Fruit fly (Drosophila melanogaster) whole organism, adult: ENCODE results near the gene PH4alphaEFB.

Experiments used
- CG14711 ChIP-seq: fragments of 200-800 bp; sonication (Bioruptor generic); optimal IDR thresholded peaks from 2 replicates; lab custom pipeline; 2018; ENCODE audit warnings: missing biosample characterization, mild to moderate bottlenecking, missing genetic modification characterization, moderate library complexity
- CG1620 ChIP-seq: fragments of 200-800 bp; sonication (Bioruptor generic); optimal IDR thresholded peaks from 2 replicates; lab custom pipeline; 2016; ENCODE audit warnings: missing biosample characterization, missing genetic modification characterization
- CG33017 ChIP-seq: fragments of 200-800 bp; sonication (Bioruptor generic); optimal IDR thresholded peaks from 2 replicates; lab custom pipeline; 2018; ENCODE audit warnings: missing biosample characterization, mild to moderate bottlenecking, missing genetic modification characterization, moderate library complexity
- Mnt ChIP-seq: fragments of 200-800 bp; sonication (Bioruptor generic); optimal IDR thresholded peaks from 2 replicates; lab custom pipeline; 2016; ENCODE audit warnings: missing biosample characterization, mild to moderate bottlenecking, missing genetic modification characterization
- cnc ChIP-seq, 2 experiments: fragments of >200 bp; optimal IDR thresholded peaks; 2 replicates each; lab custom pipeline; 2017
- kay ChIP-seq: fragments of 200-800 bp; sonication (Bioruptor generic); peaks from one replicate; lab custom pipeline; 2016; ENCODE audit warnings: missing biosample characterization, missing genetic modification characterization, borderline replicate concordance

dm6 chr3R:30431258-30432114 is 34.4 kb upstream of the PH4alphaEFB start, which contains the start of gene CG15534:
- TF ChIP-seq kay (GFP tag; lab: Kevin White, UChicago): no peak
- no peak for TF ChIP-seq CG14711 (tag; lab: Kevin White, UChicago)
- TF ChIP-seq Mnt: no peak
- no peak for TF ChIP-seq cnc (optimal IDR thresholded peaks at IDR 0.05; lab: Kevin White, UChicago)
- TF ChIP-seq CG1620 (GFP tag; lab: Kevin White, UChicago): no peak
- no peak for TF ChIP-seq CG33017
